Worm (Caenorhabditis elegans) whole organism, L1 larva: Measurements from ENCODE around the gene C40C9.4.
A peak's percentile ranks its signal among the peaks of the same experiment; 100 is the strongest.

Source experiments
- C04F5.9 ChIP-seq: sonication (generic microtip); optimal IDR thresholded peaks from 2 replicates; lab custom pipeline; 2016; ENCODE audit warnings: missing genetic modification characterization, missing compliant biosample characterization
- Y116A8C.19 ChIP-seq: sonication (generic microtip); optimal IDR thresholded peaks from 2 replicates; lab custom pipeline; 2016; ENCODE audit warnings: missing compliant biosample characterization, missing genetic modification characterization, borderline replicate concordance
- aha-1 ChIP-seq: fragments of 150-350 bp; optimal IDR thresholded peaks from 2 replicates; lab custom pipeline; 2014; ENCODE audit warnings: missing biosample characterization, missing genetic modification characterization
- ceh-63 ChIP-seq: fragments of 200-800 bp; sonication (Bioruptor generic); optimal IDR thresholded peaks from 2 replicates; lab custom pipeline; 2018; ENCODE audit warnings: mild to moderate bottlenecking, missing genetic modification characterization, missing compliant biosample characterization
- ceh-8 ChIP-seq: fragments of 200-800 bp; sonication (Bioruptor generic); optimal IDR thresholded peaks from 2 replicates; lab custom pipeline; 2018; ENCODE audit warnings: mild to moderate bottlenecking, missing genetic modification characterization, moderate library complexity, missing compliant biosample characterization
- ceh-82 ChIP-seq, 3 experiments: fragments of 150-350 bp in 1 of 3; sonication (generic microtip) in 2 of 3; optimal IDR thresholded peaks; 2 replicates each; lab custom pipeline; 2014 to 2017; ENCODE audit warnings: missing biosample characterization in 3 of 3, missing genetic modification characterization in 3 of 3
- ces-1 ChIP-seq: fragments of 150-350 bp; optimal IDR thresholded peaks from 2 replicates; lab custom pipeline; 2014; ENCODE audit warnings: missing biosample characterization, missing genetic modification reagents, missing genetic modification characterization
- dpl-1 ChIP-seq, 3 experiments: fragments of 150-350 bp in 2 of 3; sonication (generic microtip) in 1 of 3; optimal IDR thresholded peaks; 2 replicates each; lab custom pipeline; 2014 to 2017; ENCODE audit warnings: missing biosample characterization in 3 of 3, missing genetic modification characterization in 3 of 3, missing genetic modification reagents in 3 of 3
- dsc-1 ChIP-seq: sonication (generic microtip); optimal IDR thresholded peaks from 2 replicates; lab custom pipeline; 2016; ENCODE audit warnings: mild to moderate bottlenecking, missing genetic modification characterization, missing compliant biosample characterization
- efl-1 ChIP-seq, 4 experiments: fragments of 150-350 bp; optimal IDR thresholded peaks in 3 of 4; peaks in 1 of 4; 1 replicate in 1 of 4; 2 replicates in 3 of 4; lab custom pipeline; 2014; ENCODE audit warnings: missing biosample characterization in 2 of 4, missing genetic modification characterization in 2 of 4, missing genetic modification reagents in 2 of 4
- efl-3 ChIP-seq: fragments of 200-800 bp; sonication (Bioruptor generic); optimal IDR thresholded peaks from 2 replicates; lab custom pipeline; 2018; ENCODE audit warnings: mild to moderate bottlenecking, missing genetic modification characterization, missing compliant biosample characterization
- elt-2 ChIP-seq: sonication (generic microtip); optimal IDR thresholded peaks from 2 replicates; lab custom pipeline; 2016; ENCODE audit warnings: missing genetic modification characterization, mild to moderate bottlenecking, inconsistent platforms, missing compliant biosample characterization, missing genetic modification reagents
- elt-3 ChIP-seq, 6 experiments: fragments of 150-350 bp in 1 of 6; sonication (generic microtip); optimal IDR thresholded peaks; 2 replicates each; lab custom pipeline; 2017 to 2018; ENCODE audit warnings: missing biosample characterization in 6 of 6, missing genetic modification characterization in 6 of 6, inconsistent platforms in 1 of 6
- ets-5 ChIP-seq: fragments of 200-800 bp; sonication (Bioruptor generic); IDR thresholded peaks from 2 replicates; pipeline ENCODE4 v1.3.6; 2022; ENCODE audit warnings: missing genetic modification characterization, missing compliant biosample characterization
- fkh-4 ChIP-seq: sonication (generic microtip); optimal IDR thresholded peaks from 2 replicates; lab custom pipeline; 2016; ENCODE audit warnings: missing compliant biosample characterization, missing genetic modification characterization, borderline replicate concordance
- fkh-8 ChIP-seq: sonication (generic microtip); optimal IDR thresholded peaks from 2 replicates; lab custom pipeline; 2016; ENCODE audit warnings: mild to moderate bottlenecking, missing genetic modification characterization, missing compliant biosample characterization
- fos-1 ChIP-seq: fragments of 150-350 bp; optimal IDR thresholded peaks from 2 replicates; lab custom pipeline; 2014; ENCODE audit warnings: missing biosample characterization, missing genetic modification characterization
- grh-1 ChIP-seq: fragments of 200-800 bp; sonication (Bioruptor generic); IDR thresholded peaks from 2 replicates; pipeline ENCODE4 v1.3.6; 2022; ENCODE audit warnings: missing genetic modification reagents, missing genetic modification characterization, missing compliant biosample characterization
- irx-1 ChIP-seq: sonication (generic microtip); optimal IDR thresholded peaks from 2 replicates; lab custom pipeline; 2016; ENCODE audit warnings: missing genetic modification characterization, missing compliant biosample characterization
- jun-1 ChIP-seq: fragments of 150-350 bp; optimal IDR thresholded peaks from 2 replicates; lab custom pipeline; 2014; ENCODE audit warnings: missing biosample characterization, missing genetic modification reagents, missing genetic modification characterization
- lin-14 ChIP-seq: fragments of 200-800 bp; sonication (Bioruptor generic); optimal IDR thresholded peaks from 2 replicates; lab custom pipeline; 2018; ENCODE audit warnings: mild to moderate bottlenecking, missing genetic modification characterization, moderate library complexity, missing compliant biosample characterization
- lin-15B ChIP-seq: fragments of 150-350 bp; sonication (generic microtip); optimal IDR thresholded peaks from 3 replicates; lab custom pipeline; 2014; ENCODE audit warnings: missing biosample characterization, missing genetic modification characterization
- lin-35 ChIP-seq, 2 experiments: fragments of 150-350 bp; optimal IDR thresholded peaks; 2 replicates each; lab custom pipeline; 2014; ENCODE audit warnings: missing biosample characterization in 2 of 2, missing genetic modification characterization in 2 of 2, missing genetic modification reagents in 2 of 2
- lin-39 ChIP-seq: fragments of 150-350 bp; optimal IDR thresholded peaks from 2 replicates; lab custom pipeline; 2014; ENCODE audit warnings: missing biosample characterization, missing genetic modification reagents, missing genetic modification characterization
- lir-3 ChIP-seq: sonication (generic microtip); optimal IDR thresholded peaks from 2 replicates; lab custom pipeline; 2016; ENCODE audit warnings: mild to moderate bottlenecking, missing genetic modification characterization, moderate library complexity, missing compliant biosample characterization; ENCODE audit not compliant: poor library complexity
- mef-2 ChIP-seq: fragments of 150-350 bp; optimal IDR thresholded peaks from 2 replicates; lab custom pipeline; 2014; ENCODE audit warnings: missing biosample characterization, missing genetic modification characterization
- mep-1 ChIP-seq: fragments of 150-350 bp; optimal IDR thresholded peaks from 2 replicates; lab custom pipeline; 2014; ENCODE audit warnings: missing biosample characterization, missing genetic modification characterization
- nhr-12 ChIP-seq: sonication (generic microtip); optimal IDR thresholded peaks from 2 replicates; lab custom pipeline; 2017; ENCODE audit warnings: missing biosample characterization, missing genetic modification characterization
- nhr-20 ChIP-seq: sonication (generic microtip); optimal IDR thresholded peaks from 2 replicates; lab custom pipeline; 2016; ENCODE audit warnings: mild to moderate bottlenecking, missing genetic modification characterization, missing compliant biosample characterization
- nhr-71 ChIP-seq: sonication (generic microtip); optimal IDR thresholded peaks from 2 replicates; lab custom pipeline; 2016; ENCODE audit warnings: mild to moderate bottlenecking, missing genetic modification characterization, moderate library complexity, missing compliant biosample characterization
- nhr-76 ChIP-seq: sonication (generic microtip); optimal IDR thresholded peaks from 2 replicates; lab custom pipeline; 2017; ENCODE audit warnings: missing biosample characterization, missing genetic modification characterization
- nhr-84 ChIP-seq: sonication (generic microtip); optimal IDR thresholded peaks from 2 replicates; lab custom pipeline; 2017; ENCODE audit warnings: missing biosample characterization, missing genetic modification characterization
- nhr-85 ChIP-seq: sonication (generic microtip); peaks from one replicate; lab custom pipeline; 2016; ENCODE audit warnings: missing genetic modification characterization, inconsistent platforms, missing compliant biosample characterization
- pag-3 ChIP-seq: sonication (generic microtip); optimal IDR thresholded peaks from 2 replicates; lab custom pipeline; 2017; ENCODE audit warnings: missing genetic modification characterization, mild to moderate bottlenecking, missing compliant biosample characterization, antibody characterized with exemption, borderline replicate concordance; ENCODE audit not compliant: insufficient read depth
- pqm-1 ChIP-seq: sonication (generic microtip); optimal IDR thresholded peaks from 3 replicates; lab custom pipeline; 2017; ENCODE audit warnings: missing biosample characterization, missing genetic modification characterization
- rnt-1 ChIP-seq: sonication (generic microtip); optimal IDR thresholded peaks from 2 replicates; lab custom pipeline; 2016; ENCODE audit warnings: mild to moderate bottlenecking, missing genetic modification characterization, moderate library complexity, missing compliant biosample characterization
- snpc-4 ChIP-seq: fragments of 150-350 bp; optimal IDR thresholded peaks from 2 replicates; lab custom pipeline; 2014; ENCODE audit warnings: missing biosample characterization, missing genetic modification characterization
- sptf-1 ChIP-seq: fragments of 150-350 bp; optimal IDR thresholded peaks from 2 replicates; lab custom pipeline; 2014; ENCODE audit warnings: missing biosample characterization, missing genetic modification characterization
- swsn-7 ChIP-seq: sonication (generic microtip); optimal IDR thresholded peaks from 2 replicates; lab custom pipeline; 2016; ENCODE audit warnings: missing genetic modification characterization, missing compliant biosample characterization
- unc-130 ChIP-seq: fragments of 150-350 bp; optimal IDR thresholded peaks from 2 replicates; lab custom pipeline; 2017; ENCODE audit warnings: missing biosample characterization, missing genetic modification characterization, inconsistent platforms
- unc-62 ChIP-seq: fragments of 150-350 bp; optimal IDR thresholded peaks from 2 replicates; lab custom pipeline; 2014; ENCODE audit warnings: missing biosample characterization, missing genetic modification reagents, missing genetic modification characterization
- unc-86 ChIP-seq: sonication (generic microtip); optimal IDR thresholded peaks from 2 replicates; lab custom pipeline; 2016; ENCODE audit warnings: missing genetic modification characterization, missing compliant biosample characterization
- unc-98 ChIP-seq: fragments of 200-800 bp; sonication (Bioruptor generic); IDR thresholded peaks from 2 replicates; pipeline ENCODE4 v1.3.6; 2022; ENCODE audit warnings: missing genetic modification characterization, missing compliant biosample characterization
- vab-15 ChIP-seq: sonication (generic microtip); optimal IDR thresholded peaks from 2 replicates; lab custom pipeline; 2017; ENCODE audit warnings: missing genotype, mild to moderate bottlenecking, missing genetic modification characterization, missing compliant biosample characterization
- zag-1 ChIP-seq: fragments of 150-350 bp; optimal IDR thresholded peaks from 2 replicates; lab custom pipeline; 2014; ENCODE audit warnings: missing biosample characterization, missing genetic modification characterization
- zip-4 ChIP-seq: fragments of 200-800 bp; sonication (Bioruptor generic); optimal IDR thresholded peaks from 2 replicates; lab custom pipeline; 2018; ENCODE audit warnings: mild to moderate bottlenecking, missing genetic modification characterization, moderate library complexity, missing compliant biosample characterization

Gene C40C9.4

DNA sequence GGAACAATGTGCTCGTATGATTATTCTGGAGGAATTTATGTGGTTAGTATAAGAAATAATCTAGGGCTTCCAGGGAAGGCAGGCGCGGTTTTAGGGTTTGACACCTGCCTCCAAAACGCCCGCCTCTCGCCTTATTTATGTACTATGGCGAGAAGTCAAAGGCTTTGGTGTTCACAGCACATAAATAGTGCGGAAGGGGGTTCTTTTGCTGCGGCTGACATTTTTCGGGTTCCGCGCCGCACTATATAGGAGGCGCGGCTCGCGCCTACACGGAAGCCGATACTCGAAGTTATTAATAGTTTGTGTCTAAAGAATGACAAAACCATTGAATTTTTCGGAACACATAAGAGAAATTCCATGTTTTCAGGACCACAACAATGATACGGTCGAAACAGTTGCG, 39.4 kb downstream of the C40C9.4 start:
- TF ChIP-seq snpc-4 (tag; lab: Kevin White, UChicago) (peak; percentile 68), nhr-12 (tag; lab: Kevin White, UChicago) (no peak)

DNA sequence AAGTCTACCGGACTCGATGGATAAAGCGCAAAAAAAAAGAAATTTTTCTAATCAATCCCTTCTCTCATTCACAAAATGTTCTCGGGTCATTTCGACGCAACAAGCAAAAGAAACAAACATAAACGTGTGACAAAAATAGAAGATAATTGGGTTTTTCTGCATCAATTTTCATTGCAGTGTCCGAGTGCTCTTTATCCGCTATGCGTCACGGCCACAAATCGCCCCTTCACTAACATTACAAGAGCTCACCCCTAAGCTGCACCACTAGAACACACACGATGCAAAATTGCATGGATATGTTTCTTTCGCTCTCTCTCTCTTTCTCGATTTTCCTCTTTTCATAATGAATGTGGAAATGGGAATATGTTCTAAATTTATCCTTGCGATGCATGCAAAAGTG, 45.3 kb downstream of the C40C9.4 start:
- TF ChIP-seq dsc-1 (peak; percentile 65), ceh-63 (peak; percentile 40), fkh-8 (tag; lab: Kevin White, UChicago) (peak; percentile 25), lin-14 (GFP tag; lab: Kevin White, UChicago) (peak; percentile 56), lin-39 (tag; lab: Kevin White, UChicago) (no peak)

DNA sequence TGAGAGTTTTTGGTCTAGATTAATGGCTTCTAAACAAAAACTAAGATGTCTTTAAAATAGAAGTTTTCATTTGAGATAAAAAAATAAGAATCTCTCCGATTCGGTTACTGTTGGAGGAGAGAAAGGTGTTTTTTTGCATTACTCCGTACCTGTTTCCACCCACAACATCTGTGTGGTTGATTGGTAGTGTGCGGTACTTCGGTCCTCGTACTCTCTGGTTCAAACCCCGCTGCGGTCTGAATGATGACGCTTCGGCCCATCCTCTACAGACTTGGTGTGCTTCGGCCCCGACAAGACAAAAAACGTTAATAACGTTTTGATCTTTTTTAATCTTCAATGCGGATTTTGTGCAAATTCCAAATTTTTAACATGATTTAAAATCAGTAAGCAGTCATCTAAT, 46.6 kb downstream of the C40C9.4 start:
- TF ChIP-seq nhr-76 (tag; lab: Kevin White, UChicago), result no peak
- TF ChIP-seq vab-15, result no peak
- TF ChIP-seq ets-5 (GFP tag; lab: Robert Waterston, UW), result no peak
- TF ChIP-seq jun-1, result no peak
- TF ChIP-seq aha-1, result no peak
- no peak for TF ChIP-seq dpl-1 (GFP tag; optimal IDR thresholded peaks at IDR 0.05; lab: Kevin White, UChicago)
- no peak for TF ChIP-seq sptf-1 (tag; lab: Kevin White, UChicago)
- TF ChIP-seq elt-3 (tag; optimal IDR thresholded peaks at IDR 0.05; lab: Kevin White, UChicago), result no peak
- no peak for TF ChIP-seq lin-39 (tag; lab: Kevin White, UChicago)
- TF ChIP-seq nhr-84 (tag; lab: Kevin White, UChicago), result no peak
- no peak for TF ChIP-seq dsc-1
- no peak for TF ChIP-seq nhr-85 (tag; lab: Kevin White, UChicago)
- no peak for TF ChIP-seq lin-15B (tag; lab: Kevin White, UChicago)
- no peak for TF ChIP-seq grh-1
- TF ChIP-seq efl-3 (GFP tag; lab: Kevin White, UChicago), result no peak
- no peak for TF ChIP-seq ceh-82 (tag; optimal IDR thresholded peaks at IDR 0.05; lab: Kevin White, UChicago)
- TF ChIP-seq swsn-7, result no peak

DNA sequence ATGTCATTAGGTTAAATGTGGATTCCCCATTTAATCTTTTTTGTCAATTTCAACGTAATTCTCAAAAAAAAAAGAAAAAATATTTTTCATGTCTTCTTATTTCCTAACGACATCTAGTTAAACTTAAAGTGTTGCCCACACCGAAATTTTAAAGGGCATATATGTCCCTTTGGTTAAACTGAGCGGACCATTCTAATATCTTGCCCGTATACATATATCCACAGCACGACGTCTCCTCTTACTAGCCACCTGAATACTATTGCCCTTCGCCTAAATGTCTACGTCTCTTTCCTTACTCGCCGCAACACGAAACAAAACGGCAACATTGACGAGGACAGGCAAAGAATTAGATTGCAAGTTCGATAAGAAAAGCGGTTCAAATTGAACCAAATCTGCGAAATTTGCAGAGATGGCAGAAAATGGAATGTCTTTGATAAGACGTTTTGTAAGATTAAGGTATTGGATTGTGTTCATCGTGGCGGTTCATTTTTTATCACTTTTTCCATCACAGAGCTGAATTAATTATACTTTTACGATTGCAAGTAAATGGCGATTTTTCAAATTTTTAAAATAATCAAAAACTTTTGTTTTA, 49.8 kb downstream of the C40C9.4 start:
- TF ChIP-seq pag-3 (no peak), lin-35 (GFP tag; optimal IDR thresholded peaks at IDR 0.05; lab: Kevin White, UChicago) (peak; percentile 82 to 94), zip-4 (GFP tag; lab: Kevin White, UChicago) (peak; percentile 96), Y116A8C.19 (no peak), nhr-71 (tag; lab: Kevin White, UChicago) (peak; percentile 99), unc-86 (tag; lab: Kevin White, UChicago) (peak; percentile 98), unc-130 (peak; percentile 99), nhr-20 (tag; lab: Kevin White, UChicago) (peak; percentile 99), ces-1 (GFP tag; lab: Kevin White, UChicago) (peak; percentile 84), fos-1 (tag; lab: Kevin White, UChicago) (peak; percentile 100), elt-2 (tag; lab: Kevin White, UChicago) (peak; percentile 94), fkh-4 (tag; lab: Kevin White, UChicago) (peak; percentile 97), nhr-12 (tag; lab: Kevin White, UChicago) (peak; percentile 89), efl-1 (optimal IDR thresholded peaks at IDR 0.05; lab: Kevin White, UChicago) (peak; percentile 88 to 94), efl-1 (GFP tag; optimal IDR thresholded peaks at IDR 0.05 in 1 of 2; lab: Kevin White, UChicago) (peak; percentile 47 to 98), zag-1 (tag; lab: Kevin White, UChicago) (peak; percentile 95), mep-1 (tag; lab: Kevin White, UChicago) (peak; percentile 100), lin-14 (GFP tag; lab: Kevin White, UChicago) (peak; percentile 98), grh-1 (peak; percentile 97), unc-62 (GFP tag; lab: Kevin White, UChicago) (no peak), fkh-8 (tag; lab: Kevin White, UChicago) (peak; percentile 98), pqm-1 (tag; lab: Kevin White, UChicago) (peak; percentile 36), ets-5 (GFP tag; lab: Robert Waterston, UW) (peak; percentile 95; the same call in 1 of the 2 replicates), lir-3 (tag; lab: Kevin White, UChicago) (peak; percentile 96), mef-2 (tag; lab: Kevin White, UChicago) (peak; percentile 96), C04F5.9 (tag; lab: Kevin White, UChicago) (peak; percentile 95), irx-1 (tag; lab: Kevin White, UChicago) (peak; percentile 100), rnt-1 (tag; lab: Kevin White, UChicago) (peak; percentile 100), unc-98 (GFP tag; lab: Robert Waterston, UW) (peak; percentile 94), ceh-8 (peak; percentile 99)
